Fruit fly (Drosophila melanogaster): ENCODE data around the gene CG12814.

CG12814 gene

DNA sequence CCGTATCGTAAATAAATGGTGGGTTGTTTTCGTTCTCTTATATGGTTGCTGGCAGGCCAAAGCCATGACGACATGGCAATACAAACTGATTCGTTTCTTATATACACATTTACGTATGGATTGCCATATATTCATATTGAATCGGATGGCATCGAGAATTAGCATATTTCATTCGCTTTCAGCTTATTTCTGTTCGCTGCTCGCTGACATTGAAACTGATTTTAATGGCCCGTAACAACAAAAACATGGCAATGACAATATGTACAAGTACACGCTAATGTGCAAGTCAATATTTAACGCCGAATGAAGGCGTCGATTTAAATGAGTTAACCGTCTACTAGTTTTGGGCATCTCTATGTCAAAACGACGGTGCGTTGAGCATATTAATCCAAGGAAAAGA is 3.4 kb downstream of the CG12814 start:
- TF ChIP-seq insv (optimal IDR thresholded peaks at IDR 0.05) (no peak), h (optimal IDR thresholded peaks at IDR 0.05) (no peak), Sin3A (optimal IDR thresholded peaks at IDR 0.05) (no peak), psq (optimal IDR thresholded peaks at IDR 0.05) (no peak), ttk (optimal IDR thresholded peaks at IDR 0.05) (no peak)

DNA sequence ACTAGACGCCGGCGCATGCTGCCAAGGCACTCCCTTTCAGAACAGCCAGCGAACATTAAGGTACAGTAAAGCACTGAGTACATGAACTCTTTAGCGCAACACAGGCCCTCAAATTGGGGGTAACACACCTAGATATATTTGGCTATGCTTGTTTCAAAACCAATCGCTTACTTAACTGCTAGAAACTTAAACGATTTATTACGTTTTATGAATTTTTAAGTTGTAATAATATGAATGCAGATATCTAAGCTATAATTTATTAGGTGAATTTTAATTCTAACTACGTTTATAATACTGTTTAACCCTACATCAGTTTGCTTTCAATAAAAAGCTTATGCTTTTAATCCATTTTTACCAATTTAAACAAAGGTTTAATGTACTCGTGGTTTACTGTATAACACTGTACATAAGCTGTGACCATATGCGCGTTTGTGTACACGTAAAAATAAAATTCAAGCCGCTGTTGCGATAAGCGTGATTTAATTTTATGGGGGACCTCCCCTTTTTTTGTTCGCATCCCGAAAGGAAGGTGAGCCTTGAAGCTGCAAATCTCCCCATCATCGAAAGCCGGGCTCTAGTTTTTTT is 12.4 kb downstream of the CG12814 start:
- TF ChIP-seq insv (optimal IDR thresholded peaks at IDR 0.05) = no peak
- no peak for TF ChIP-seq h (optimal IDR thresholded peaks at IDR 0.05)
- no peak for TF ChIP-seq Myc (optimal IDR thresholded peaks at IDR 0.05)
- no peak for TF ChIP-seq psq (optimal IDR thresholded peaks at IDR 0.05)
- no peak for TF ChIP-seq ttk (optimal IDR thresholded peaks at IDR 0.05)
- no peak for TF ChIP-seq Sin3A (optimal IDR thresholded peaks at IDR 0.05)

DNA sequence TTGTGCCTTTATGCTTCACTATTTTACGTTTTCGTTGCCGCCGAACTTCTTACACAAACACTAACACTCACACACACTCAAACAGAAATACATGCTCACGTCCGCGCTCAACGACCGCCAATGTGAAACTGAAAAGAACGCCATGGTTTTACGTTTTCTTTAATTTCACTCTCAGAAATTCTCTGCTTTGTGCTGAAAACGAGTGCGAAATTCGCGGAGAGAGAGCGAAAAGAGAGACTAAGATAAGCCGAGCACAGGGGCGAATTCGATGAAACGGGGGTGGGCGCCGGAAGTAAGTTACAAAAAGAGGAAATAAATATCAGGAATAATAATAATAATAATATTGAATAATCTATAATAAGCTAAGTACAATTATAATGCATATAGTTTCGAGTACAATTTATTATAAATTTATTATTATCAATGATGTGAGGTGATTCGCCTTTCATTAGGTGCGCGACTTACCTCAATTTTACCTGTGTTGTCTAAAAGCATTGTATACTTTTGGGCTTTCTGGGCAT is 19.0 kb downstream of the CG12814 start, which contains the start of gene Best1:
Best1 (minus strand) TSS at position 132 of the 521 bp plus-strand sequence.
- TF ChIP-seq Myc (optimal IDR thresholded peaks at IDR 0.05) (no peak), psq (optimal IDR thresholded peaks at IDR 0.05) (no peak), Sin3A (optimal IDR thresholded peaks at IDR 0.05) (no peak), h (optimal IDR thresholded peaks at IDR 0.05) (no peak), insv (optimal IDR thresholded peaks at IDR 0.05) (no peak), ttk (optimal IDR thresholded peaks at IDR 0.05) (no peak)

DNA sequence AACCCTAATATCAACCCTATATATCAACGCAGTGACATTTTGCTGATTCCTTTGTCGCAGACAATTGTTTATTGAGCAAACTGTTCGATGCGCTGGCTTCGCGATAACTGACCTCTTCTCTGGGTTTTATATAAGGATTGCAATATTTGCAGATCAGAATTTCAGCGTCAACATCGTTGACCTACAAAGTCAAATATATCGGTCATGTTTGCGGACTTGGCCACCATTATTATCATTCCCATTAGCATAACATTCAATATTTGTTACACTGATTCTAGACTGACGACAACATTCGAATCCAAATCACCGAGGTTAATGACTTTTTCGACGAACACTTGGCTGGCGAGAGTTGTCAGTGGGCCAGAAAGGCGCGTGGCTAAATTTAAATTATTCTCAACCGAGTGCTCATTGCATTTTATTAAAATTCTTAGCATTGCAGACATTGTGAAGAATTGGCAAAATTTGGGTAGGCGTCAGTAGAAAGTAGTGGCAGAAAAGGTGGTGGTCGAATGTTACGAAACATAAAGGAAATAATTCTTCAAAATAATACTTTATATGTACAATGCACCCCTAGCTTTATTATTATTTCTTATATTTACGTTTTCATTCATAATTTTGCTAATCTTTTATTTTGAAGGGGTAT is 20.2 kb downstream of the CG12814 start:
- TF ChIP-seq Sin3A (optimal IDR thresholded peaks at IDR 0.05) (no peak), psq (optimal IDR thresholded peaks at IDR 0.05) (no peak), h (optimal IDR thresholded peaks at IDR 0.05) (no peak), Myc (optimal IDR thresholded peaks at IDR 0.05) (no peak), ttk (optimal IDR thresholded peaks at IDR 0.05) (no peak), insv (optimal IDR thresholded peaks at IDR 0.05) (no peak)

DNA sequence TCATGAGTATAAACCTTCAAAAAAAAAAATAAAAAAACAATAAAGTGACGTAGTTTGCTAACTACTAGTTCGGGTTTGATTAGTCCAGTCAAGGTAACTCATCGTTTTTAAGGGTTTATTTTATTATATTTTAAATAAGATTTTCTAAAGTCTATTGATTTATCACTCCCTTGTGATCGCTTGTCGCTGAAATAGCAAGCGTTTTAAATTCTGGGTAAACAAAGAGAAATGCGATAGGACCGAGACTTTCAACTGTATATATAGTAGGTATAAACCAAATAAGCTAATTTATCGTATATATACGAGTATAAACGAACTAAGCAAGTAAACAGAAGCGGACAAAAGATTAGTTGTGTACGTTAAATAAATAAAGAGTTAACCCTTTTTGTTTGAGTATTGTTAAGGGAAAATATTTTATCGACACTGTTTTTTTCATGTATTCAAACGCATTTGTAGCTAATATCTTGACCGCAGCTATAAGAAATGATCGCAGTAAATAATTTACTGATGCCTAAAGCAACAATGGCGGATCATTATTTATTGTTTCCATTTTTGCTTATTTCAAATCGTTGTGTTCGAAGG is 20.8 kb downstream of the CG12814 start:
- TF ChIP-seq Myc (optimal IDR thresholded peaks at IDR 0.05) (no peak), psq (optimal IDR thresholded peaks at IDR 0.05) (no peak), h (optimal IDR thresholded peaks at IDR 0.05) (no peak), Sin3A (optimal IDR thresholded peaks at IDR 0.05) (no peak), ttk (optimal IDR thresholded peaks at IDR 0.05) (no peak), insv (optimal IDR thresholded peaks at IDR 0.05) (no peak)

DNA sequence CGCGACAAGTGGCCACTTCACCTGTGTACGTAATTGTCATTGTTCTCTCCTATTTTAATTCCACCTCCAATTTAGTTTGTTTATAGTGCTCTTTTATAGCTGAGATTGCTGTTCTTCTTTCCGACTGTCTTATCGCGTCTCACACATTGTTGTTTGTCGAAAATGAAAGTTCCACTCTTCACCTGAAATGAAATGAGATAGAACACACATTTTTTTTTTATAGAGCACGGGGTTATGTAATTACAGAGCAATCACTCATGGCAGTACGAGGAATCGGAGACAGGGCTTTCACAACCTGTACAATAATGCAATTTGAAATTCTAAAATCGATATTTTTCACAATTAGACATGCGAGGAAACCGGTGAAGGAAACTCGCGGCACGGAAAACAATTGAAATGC is 22.1 kb downstream of the CG12814 start:
- TF ChIP-seq Myc (optimal IDR thresholded peaks at IDR 0.05) (no peak), insv (optimal IDR thresholded peaks at IDR 0.05) (no peak), h (optimal IDR thresholded peaks at IDR 0.05) (no peak), ttk (optimal IDR thresholded peaks at IDR 0.05) (no peak), psq (optimal IDR thresholded peaks at IDR 0.05) (no peak)

DNA sequence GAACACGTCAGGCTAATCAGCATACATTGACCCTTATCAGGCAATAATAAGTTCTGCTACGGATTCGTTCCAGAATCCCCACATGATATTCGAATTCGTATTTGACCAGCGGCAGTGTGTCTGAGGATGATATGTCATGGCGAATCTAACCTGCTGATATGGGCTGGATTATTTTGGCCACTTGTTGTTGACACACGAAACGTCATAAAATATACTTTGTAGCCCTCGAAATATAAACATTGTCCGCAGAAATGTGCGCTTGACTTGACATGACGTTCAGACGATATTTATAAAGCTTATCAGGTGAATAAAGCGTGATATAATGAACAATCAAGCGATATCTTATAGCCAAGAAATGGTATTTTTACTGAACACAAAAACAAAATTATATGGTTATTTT is 23.1 kb downstream of the CG12814 start:
- no peak for TF ChIP-seq Myc (optimal IDR thresholded peaks at IDR 0.05)
- TF ChIP-seq Sin3A (optimal IDR thresholded peaks at IDR 0.05) = no peak
- no peak for TF ChIP-seq insv (optimal IDR thresholded peaks at IDR 0.05)
- no peak for TF ChIP-seq ttk (optimal IDR thresholded peaks at IDR 0.05)
- no peak for TF ChIP-seq h (optimal IDR thresholded peaks at IDR 0.05)
- no peak for TF ChIP-seq psq (optimal IDR thresholded peaks at IDR 0.05)

DNA sequence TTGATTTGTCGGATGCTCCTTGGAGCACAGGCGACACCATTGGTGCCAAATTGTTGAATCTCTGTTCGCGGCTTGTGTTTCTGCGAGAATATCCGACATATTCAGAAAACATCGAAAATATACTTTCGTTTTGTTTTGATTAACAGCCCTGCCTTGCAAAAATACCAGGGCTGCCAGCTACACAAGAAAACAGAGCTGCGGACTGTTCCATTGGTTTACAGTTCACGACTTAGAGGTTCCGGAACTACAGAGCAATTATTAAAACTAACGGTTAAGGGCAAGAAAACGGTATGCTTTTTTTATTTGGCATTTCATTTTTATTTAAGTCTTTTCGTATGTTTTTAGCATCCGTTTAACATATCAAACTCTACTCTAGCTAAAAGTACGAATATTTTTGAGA is 28.2 kb downstream of the CG12814 start, which contains the start of gene CG6254:
CG6254 (minus strand) TSS at position 169 of the 400 bp plus-strand sequence.
- no peak for TF ChIP-seq h (optimal IDR thresholded peaks at IDR 0.05)
- TF ChIP-seq ttk (optimal IDR thresholded peaks at IDR 0.05) = no peak
- TF ChIP-seq Sin3A (optimal IDR thresholded peaks at IDR 0.05) = no peak
- TF ChIP-seq insv (optimal IDR thresholded peaks at IDR 0.05) = no peak
- TF ChIP-seq psq (optimal IDR thresholded peaks at IDR 0.05) = no peak
- TF ChIP-seq Myc (optimal IDR thresholded peaks at IDR 0.05) = no peak

DNA sequence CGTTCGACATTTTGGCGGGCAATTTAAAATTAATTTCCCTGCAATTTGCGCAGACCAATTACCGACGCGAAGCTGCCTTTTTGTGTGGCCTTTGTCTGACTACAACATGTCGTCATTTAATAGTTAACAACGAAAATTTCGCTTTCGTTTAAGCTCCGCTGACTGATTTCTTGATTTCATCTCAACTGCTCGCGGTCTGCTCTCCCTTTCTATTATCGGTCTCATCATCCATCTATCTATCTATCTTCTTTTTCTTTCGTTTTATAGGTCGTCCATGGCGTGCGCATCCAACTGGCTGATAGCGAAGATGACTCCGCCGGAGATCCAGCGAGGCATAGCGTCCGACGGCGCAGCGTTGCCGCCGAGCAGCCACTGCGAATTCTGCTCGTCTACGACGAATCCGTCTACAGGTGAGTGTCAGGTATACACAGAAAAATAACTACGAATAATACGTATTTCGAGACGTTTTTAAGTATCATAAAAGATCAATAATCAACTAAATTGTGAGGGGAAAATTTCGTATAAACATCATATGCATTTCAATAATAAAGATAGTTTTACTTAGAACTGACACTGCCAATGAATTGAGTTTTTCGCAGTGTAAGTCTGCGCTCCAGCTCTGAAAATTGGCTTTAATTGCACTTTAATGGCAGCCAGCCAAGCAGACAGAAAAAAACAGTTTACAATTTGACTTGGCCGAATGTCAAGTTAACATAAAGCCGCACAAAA is 35.3 kb downstream of the CG12814 start:
- TF ChIP-seq insv (optimal IDR thresholded peaks at IDR 0.05) (no peak), ttk (optimal IDR thresholded peaks at IDR 0.05) (no peak), Sin3A (optimal IDR thresholded peaks at IDR 0.05) (no peak), psq (optimal IDR thresholded peaks at IDR 0.05) (no peak), Myc (optimal IDR thresholded peaks at IDR 0.05) (no peak), h (optimal IDR thresholded peaks at IDR 0.05) (no peak)

DNA sequence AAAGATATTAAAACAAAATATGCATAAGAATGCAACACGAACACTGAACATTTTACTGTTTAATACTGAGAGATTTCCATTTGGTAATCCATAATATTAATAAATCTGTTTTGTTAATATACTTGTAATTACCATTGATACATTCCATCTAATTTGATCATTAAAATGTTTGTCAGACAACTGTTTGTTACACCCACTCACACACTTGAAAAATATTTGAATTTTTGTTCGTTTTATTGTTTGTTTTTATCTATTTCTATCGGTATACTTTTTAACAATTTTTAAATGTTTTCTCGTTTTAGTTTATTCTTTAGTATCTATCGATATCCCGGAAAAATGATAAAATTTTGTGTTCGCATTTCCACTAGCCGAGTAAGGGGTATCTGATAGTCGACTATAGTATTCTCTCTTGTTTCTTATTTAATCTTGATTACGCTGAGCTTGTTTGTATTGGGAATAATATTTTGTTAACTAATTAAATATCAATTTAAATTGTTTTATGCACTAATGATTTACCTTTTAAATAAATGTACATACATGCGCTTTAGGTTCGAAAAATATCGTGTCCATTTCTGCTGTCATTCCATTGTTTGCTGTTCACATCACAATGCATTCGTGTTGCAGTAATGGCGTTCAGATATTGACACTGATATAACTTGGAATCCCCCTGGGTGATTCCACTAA is 37.4 kb downstream of the CG12814 start, which contains the start of gene CG34303:
CG34303 (minus strand) TSS at position 51 of the 684 bp plus-strand sequence.
- no peak for TF ChIP-seq ttk (optimal IDR thresholded peaks at IDR 0.05)
- no peak for TF ChIP-seq Sin3A (optimal IDR thresholded peaks at IDR 0.05)
- no peak for TF ChIP-seq Myc (optimal IDR thresholded peaks at IDR 0.05)
- TF ChIP-seq psq (optimal IDR thresholded peaks at IDR 0.05) = no peak
- TF ChIP-seq insv (optimal IDR thresholded peaks at IDR 0.05) = no peak
- TF ChIP-seq h (optimal IDR thresholded peaks at IDR 0.05) = no peak

DNA sequence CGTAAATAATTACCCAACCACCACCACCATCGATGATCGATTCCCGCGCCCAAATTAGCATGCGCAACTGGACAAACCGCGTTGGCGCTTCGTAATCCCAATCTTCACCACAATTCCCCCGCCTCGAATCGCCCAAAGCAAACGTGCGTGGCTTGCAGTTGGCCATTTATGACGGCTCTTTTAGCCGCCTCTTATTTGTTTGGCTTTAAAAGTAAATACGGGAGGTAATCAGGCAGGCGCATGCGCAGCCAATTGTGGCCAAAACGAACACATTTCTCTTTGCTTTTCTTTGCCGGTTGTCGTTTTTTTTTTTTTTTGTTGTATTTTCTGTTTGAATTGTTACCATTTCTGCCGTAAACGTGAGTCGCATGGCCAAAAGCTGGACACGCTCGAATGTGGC is 38.8 kb downstream of the CG12814 start:
- TF ChIP-seq ttk (optimal IDR thresholded peaks at IDR 0.05) (no peak), insv (optimal IDR thresholded peaks at IDR 0.05) (no peak), Myc (optimal IDR thresholded peaks at IDR 0.05) (no peak), h (optimal IDR thresholded peaks at IDR 0.05) (no peak), Sin3A (optimal IDR thresholded peaks at IDR 0.05) (no peak), psq (optimal IDR thresholded peaks at IDR 0.05) (no peak)
